Worm (Caenorhabditis elegans) whole organism, L4 larva: Measurements from ENCODE around the gene rfp-1.

ENCODE experiments used
- F26F4.8 ChIP-seq: fragments of 200-800 bp; sonication (Bioruptor generic); conservative IDR thresholded peaks from 2 replicates; pipeline ENCODE4 v1.3.6; 2022; ENCODE audit warnings: missing genetic modification characterization, missing compliant biosample characterization
- F49E8.2 ChIP-seq: sonication (generic microtip); optimal IDR thresholded peaks from 2 replicates; lab custom pipeline; 2016; ENCODE audit warnings: missing compliant biosample characterization, mild to moderate bottlenecking, missing genetic modification characterization, borderline replicate concordance
- R02D3.7 ChIP-seq: fragments of 150-350 bp; sonication (generic microtip); optimal IDR thresholded peaks from 3 replicates; lab custom pipeline; 2014; ENCODE audit warnings: missing biosample characterization, missing genetic modification characterization
- T20F7.1 ChIP-seq: fragments of 200-800 bp; sonication (Bioruptor generic); optimal IDR thresholded peaks from 2 replicates; lab custom pipeline; 2018; ENCODE audit warnings: mild to moderate bottlenecking, missing genetic modification characterization, missing compliant biosample characterization
- Y48G9A.11 ChIP-seq: fragments of 200-800 bp; sonication (Bioruptor generic); IDR thresholded peaks from 2 replicates; pipeline ENCODE4 v1.3.6; 2022; ENCODE audit warnings: missing genetic modification reagents, missing genetic modification characterization, missing compliant biosample characterization
- Y75B8A.6 ChIP-seq: fragments of 200-800 bp; sonication (Bioruptor generic); IDR thresholded peaks from 2 replicates; pipeline ENCODE4 v1.3.6; 2022; ENCODE audit warnings: missing genetic modification reagents, missing genetic modification characterization, missing compliant biosample characterization
- ZK337.2 ChIP-seq: fragments of 200-800 bp; sonication (Bioruptor generic); IDR thresholded peaks from 2 replicates; pipeline ENCODE4 v1.3.6; 2022; ENCODE audit warnings: missing genetic modification reagents, missing genetic modification characterization, missing compliant biosample characterization
- aha-1 ChIP-seq: fragments of 150-350 bp; peaks from one replicate; lab custom pipeline; 2014; ENCODE audit warnings: missing biosample characterization, missing genetic modification characterization
- arid-1 ChIP-seq: fragments of 200-800 bp; sonication (Bioruptor generic); conservative IDR thresholded peaks from 2 replicates; pipeline ENCODE4 v1.3.6; 2022; ENCODE audit warnings: missing genetic modification reagents, missing genetic modification characterization, missing compliant biosample characterization
- ceh-20 ChIP-seq: fragments of 200-800 bp; sonication (Bioruptor generic); IDR thresholded peaks from 2 replicates; pipeline ENCODE4 v1.3.6; 2022; ENCODE audit warnings: missing genetic modification reagents, missing genetic modification characterization, missing compliant biosample characterization
- ceh-44 ChIP-seq: fragments of 200-800 bp; sonication (Bioruptor generic); IDR thresholded peaks from 2 replicates; pipeline ENCODE4 v1.3.6; 2022; ENCODE audit warnings: missing genetic modification reagents, missing genetic modification characterization, missing compliant biosample characterization
- ceh-82 ChIP-seq: sonication (generic microtip); optimal IDR thresholded peaks from 2 replicates; lab custom pipeline; 2017; ENCODE audit warnings: missing biosample characterization, missing genetic modification characterization
- dmd-6 ChIP-seq: fragments of 200-800 bp; sonication (Bioruptor generic); IDR thresholded peaks from 2 replicates; pipeline ENCODE4 v1.3.6; 2022; ENCODE audit warnings: missing genetic modification reagents, missing genetic modification characterization, missing compliant biosample characterization
- dmd-8 ChIP-seq: fragments of 200-800 bp; sonication (Bioruptor generic); IDR thresholded peaks from 2 replicates; pipeline ENCODE4 v1.3.6; 2022; ENCODE audit warnings: missing genetic modification characterization, missing compliant biosample characterization
- dpl-1 ChIP-seq: fragments of 150-350 bp; optimal IDR thresholded peaks from 2 replicates; lab custom pipeline; 2014; ENCODE audit warnings: missing biosample characterization, missing genetic modification reagents, missing genetic modification characterization
- duxl-1 ChIP-seq: sonication (generic microtip); optimal IDR thresholded peaks from 2 replicates; lab custom pipeline; 2016; ENCODE audit warnings: mild to moderate bottlenecking, missing genetic modification characterization, moderate library complexity, missing compliant biosample characterization; ENCODE audit not compliant: poor library complexity
- dve-1 ChIP-seq: sonication (generic microtip); optimal IDR thresholded peaks from 2 replicates; lab custom pipeline; 2017; ENCODE audit warnings: antibody characterized with exemption, mild to moderate bottlenecking, missing genetic modification characterization, missing compliant biosample characterization; ENCODE audit not compliant: insufficient read depth
- hif-1 ChIP-seq, 2 experiments: sonication (generic microtip); optimal IDR thresholded peaks; 2 replicates each; lab custom pipeline; 2016 to 2017; ENCODE audit warnings: missing compliant biosample characterization in 2 of 2, missing genetic modification characterization in 2 of 2, missing genetic modification reagents in 2 of 2, missing genotype in 2 of 2, mild to moderate bottlenecking in 1 of 2
- hlh-11 ChIP-seq: fragments of 200-800 bp; sonication (Bioruptor generic); optimal IDR thresholded peaks from 2 replicates; lab custom pipeline; 2018; ENCODE audit warnings: mild to moderate bottlenecking, missing genetic modification characterization, missing compliant biosample characterization
- hlh-30 ChIP-seq: sonication (generic microtip); optimal IDR thresholded peaks from 2 replicates; lab custom pipeline; 2017; ENCODE audit warnings: antibody characterized with exemption, mild to moderate bottlenecking, missing genetic modification characterization, missing compliant biosample characterization; ENCODE audit not compliant: insufficient read depth
- hmg-1.1 ChIP-seq: fragments of 200-800 bp; sonication (Bioruptor generic); IDR thresholded peaks from 2 replicates; pipeline ENCODE4 v1.3.6; 2022; ENCODE audit warnings: missing genetic modification reagents, missing genetic modification characterization, missing compliant biosample characterization
- lin-1 ChIP-seq: fragments of 200-800 bp; sonication (Bioruptor generic); IDR thresholded peaks from 2 replicates; pipeline ENCODE4 v1.3.6; 2022; ENCODE audit warnings: missing genetic modification reagents, missing genetic modification characterization, missing compliant biosample characterization
- lin-13 ChIP-seq: fragments of 150-350 bp; optimal IDR thresholded peaks from 2 replicates; lab custom pipeline; 2014; ENCODE audit warnings: missing biosample characterization, missing genetic modification reagents, missing genetic modification characterization
- lin-15B ChIP-seq: fragments of 150-350 bp; sonication (generic microtip); optimal IDR thresholded peaks from 3 replicates; lab custom pipeline; 2014; ENCODE audit warnings: missing biosample characterization, missing genetic modification characterization
- lin-38 ChIP-seq: fragments of 200-800 bp; sonication (Bioruptor generic); IDR thresholded peaks from 2 replicates; pipeline ENCODE4 v1.3.6; 2022; ENCODE audit warnings: missing genetic modification reagents, missing genetic modification characterization, missing compliant biosample characterization
- lin-39 ChIP-seq: fragments of 150-350 bp; optimal IDR thresholded peaks from 2 replicates; lab custom pipeline; 2014; ENCODE audit warnings: missing biosample characterization, missing genetic modification reagents, missing genetic modification characterization
- lir-3 ChIP-seq: sonication (generic microtip); optimal IDR thresholded peaks from 2 replicates; lab custom pipeline; 2016; ENCODE audit warnings: mild to moderate bottlenecking, missing genetic modification characterization, missing compliant biosample characterization
- lsy-2 ChIP-seq, 2 experiments: fragments of 150-350 bp in 1 of 2; sonication (generic microtip) in 1 of 2; optimal IDR thresholded peaks; 2 replicates each; lab custom pipeline; 2014 to 2017; ENCODE audit warnings: missing biosample characterization in 2 of 2, missing genetic modification characterization in 2 of 2
- madf-9 ChIP-seq: fragments of 200-800 bp; sonication (Bioruptor generic); conservative IDR thresholded peaks from 2 replicates; pipeline ENCODE4 v1.3.6; 2022; ENCODE audit warnings: missing genetic modification reagents, missing genetic modification characterization, missing compliant biosample characterization
- mep-1 ChIP-seq: fragments of 150-350 bp; sonication (generic microtip); optimal IDR thresholded peaks from 3 replicates; lab custom pipeline; 2014; ENCODE audit warnings: missing biosample characterization, missing genetic modification characterization
- mes-2 ChIP-seq: sonication (generic microtip); optimal IDR thresholded peaks from 2 replicates; lab custom pipeline; 2016; ENCODE audit warnings: missing genotype, mild to moderate bottlenecking, missing genetic modification characterization, missing compliant biosample characterization; ENCODE audit not compliant: poor library complexity, severe bottlenecking
- nhr-102 ChIP-seq: sonication (generic microtip); optimal IDR thresholded peaks from 2 replicates; lab custom pipeline; 2016; ENCODE audit warnings: mild to moderate bottlenecking, missing genetic modification characterization, moderate library complexity, missing compliant biosample characterization
- nhr-11 ChIP-seq: fragments of 150-350 bp; optimal IDR thresholded peaks from 2 replicates; lab custom pipeline; 2014; ENCODE audit warnings: missing biosample characterization, missing genetic modification characterization
- nhr-237 ChIP-seq: sonication (generic microtip); optimal IDR thresholded peaks from 2 replicates; lab custom pipeline; 2017; ENCODE audit warnings: missing biosample characterization, missing genetic modification characterization
- nhr-28 ChIP-seq: fragments of 150-350 bp; optimal IDR thresholded peaks from 2 replicates; lab custom pipeline; 2014; ENCODE audit warnings: missing biosample characterization, missing genetic modification characterization
- nhr-48 ChIP-seq: sonication (generic microtip); optimal IDR thresholded peaks from 2 replicates; lab custom pipeline; 2016; ENCODE audit warnings: mild to moderate bottlenecking, missing genetic modification characterization, missing compliant biosample characterization
- nhr-6 ChIP-seq: fragments of 150-350 bp; optimal IDR thresholded peaks from 2 replicates; lab custom pipeline; 2014; ENCODE audit warnings: missing biosample characterization, missing genetic modification characterization
- nhr-76 ChIP-seq: fragments of 150-350 bp; optimal IDR thresholded peaks from 2 replicates; lab custom pipeline; 2014; ENCODE audit warnings: missing biosample characterization, missing genetic modification characterization
- nhr-77 ChIP-seq: fragments of 150-350 bp; optimal IDR thresholded peaks from 2 replicates; lab custom pipeline; 2014; ENCODE audit warnings: missing biosample characterization, missing genetic modification characterization
- pha-4 ChIP-seq, 2 experiments: fragments of 150-350 bp in 1 of 2; fragments of 200-800 bp in 1 of 2; sonication (Bioruptor generic) in 1 of 2; IDR thresholded peaks in 1 of 2; optimal IDR thresholded peaks in 1 of 2; 2 replicates each; pipeline versions ENCODE4 v1.3.6 to Lab custom; 2014 to 2022; ENCODE audit warnings: missing genetic modification characterization in 2 of 2, missing genetic modification reagents in 2 of 2, missing biosample characterization in 1 of 2, missing compliant biosample characterization in 1 of 2
- rbr-2 ChIP-seq: sonication (generic microtip); optimal IDR thresholded peaks from 2 replicates; lab custom pipeline; 2016; ENCODE audit warnings: missing genotype, missing genetic modification characterization, missing compliant biosample characterization
- skn-1 ChIP-seq: fragments of 150-350 bp; optimal IDR thresholded peaks from 2 replicates; lab custom pipeline; 2014; ENCODE audit warnings: missing biosample characterization, missing genetic modification characterization
- snpc-1.2 ChIP-seq: fragments of 200-800 bp; sonication (Bioruptor generic); IDR thresholded peaks from 2 replicates; pipeline ENCODE4 v1.3.6; 2022; ENCODE audit warnings: missing genetic modification reagents, missing genetic modification characterization, missing compliant biosample characterization
- spr-1 ChIP-seq: sonication (generic microtip); optimal IDR thresholded peaks from 2 replicates; lab custom pipeline; 2016; ENCODE audit warnings: mild to moderate bottlenecking, missing genetic modification characterization, missing compliant biosample characterization
- tra-1 ChIP-seq: fragments of 200-800 bp; sonication (Bioruptor generic); IDR thresholded peaks from 2 replicates; pipeline ENCODE4 v1.3.6; 2022; ENCODE audit warnings: missing genetic modification reagents, missing genetic modification characterization, missing compliant biosample characterization
- unc-130 ChIP-seq: sonication (generic microtip); optimal IDR thresholded peaks from 2 replicates; lab custom pipeline; 2016; ENCODE audit warnings: missing genetic modification reagents, missing genetic modification characterization, missing compliant biosample characterization
- unc-62 ChIP-seq, 3 experiments: fragments of 150-350 bp in 1 of 3; sonication (generic microtip); optimal IDR thresholded peaks in 2 of 3; peaks in 1 of 3; 1 replicate in 1 of 3; 2 replicates in 2 of 3; lab custom pipeline; 2014 to 2017; ENCODE audit warnings: missing biosample characterization in 3 of 3, missing genetic modification characterization in 3 of 3, missing genetic modification reagents in 3 of 3, missing genotype in 1 of 3
- zfp-2 ChIP-seq: sonication (generic microtip); optimal IDR thresholded peaks from 2 replicates; lab custom pipeline; 2016; ENCODE audit warnings: mild to moderate bottlenecking, missing genetic modification characterization, missing compliant biosample characterization
- zip-11 ChIP-seq: fragments of 200-800 bp; sonication (Bioruptor generic); IDR thresholded peaks from 2 replicates; pipeline ENCODE4 v1.3.6; 2022; ENCODE audit warnings: missing genetic modification characterization, missing compliant biosample characterization

rfp-1 gene

DNA sequence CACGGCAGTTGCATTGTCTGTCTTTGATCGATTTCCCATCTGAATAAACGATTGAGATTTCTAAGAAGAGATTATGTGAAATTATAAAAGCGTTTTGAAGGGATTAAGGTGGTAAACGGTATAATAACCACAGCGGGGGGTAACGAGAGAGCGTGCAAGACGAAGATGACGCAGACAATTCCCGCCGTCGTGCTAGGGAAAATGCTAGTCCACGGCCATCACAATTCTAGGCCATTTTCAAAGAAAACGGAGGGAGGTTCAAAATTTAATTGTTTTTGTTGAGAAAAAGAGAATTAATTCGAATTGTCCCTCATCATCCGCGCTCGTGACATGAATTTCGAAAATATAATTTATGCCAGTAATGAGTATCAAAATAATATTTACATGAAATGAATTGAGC is 39.3 kb upstream of the rfp-1 start, which contains the start of gene F10E9.11:
F10E9.11 (minus strand) TSS at position 161 of the 400 bp plus-strand sequence.
- TF ChIP-seq dmd-6 (GFP tag; lab: Robert Waterston, UW) (peak; percentile 68; the same call in 1 of the 2 replicates), dve-1 (tag; lab: Kevin White, UChicago) (peak; percentile 72), ZK337.2 (GFP tag; lab: Robert Waterston, UW) (peak; percentile 83), tra-1 (GFP tag; lab: Robert Waterston, UW) (0 out of 2 replicates have a peak, but pooled peaks have one; percentile 20), mes-2 (tag; lab: Kevin White, UChicago) (peak; percentile 98), ceh-20 (GFP tag; lab: Robert Waterston, UW) (peak; percentile 26; the same call in 1 of the 2 replicates), hlh-11 (tag; lab: Kevin White, UChicago) (no peak), hif-1 (tag; optimal IDR thresholded peaks at IDR 0.05; lab: Kevin White, UChicago) (peak in 1 of 2 experiments; percentile 87), duxl-1 (tag; lab: Kevin White, UChicago) (peak; percentile 57), unc-130 (peak; percentile 96), snpc-1.2 (GFP tag; lab: Robert Waterston, UW) (0 out of 2 replicates have a peak, but pooled peaks have one; percentile 53), dpl-1 (peak; percentile 96), Y75B8A.6 (GFP tag; lab: Robert Waterston, UW) (no peak), mep-1 (tag; lab: Kevin White, UChicago) (peak; percentile 58), F49E8.2 (tag; lab: Kevin White, UChicago) (peak; percentile 22), lin-39 (tag; lab: Kevin White, UChicago) (no peak), F26F4.8 (no peak), zfp-2 (tag; lab: Kevin White, UChicago) (no peak), rbr-2 (tag; lab: Kevin White, UChicago) (peak; percentile 46), ceh-82 (tag; lab: Kevin White, UChicago) (no peak), skn-1 (tag; lab: Kevin White, UChicago) (no peak), zip-11 (GFP tag; lab: Robert Waterston, UW) (no peak), lin-1 (GFP tag; lab: Robert Waterston, UW) (no peak), dmd-8 (GFP tag; lab: Robert Waterston, UW) (no peak), lsy-2 (tag; optimal IDR thresholded peaks at IDR 0.05; lab: Kevin White, UChicago) (peak; percentile 28 to 88), nhr-28 (tag; lab: Kevin White, UChicago) (peak; percentile 4), Y48G9A.11 (GFP tag; lab: Robert Waterston, UW) (peak; percentile 82), nhr-48 (tag; lab: Kevin White, UChicago) (peak; percentile 24), nhr-102 (tag; lab: Kevin White, UChicago) (peak; percentile 13), nhr-237 (tag; lab: Kevin White, UChicago) (no peak), aha-1 (peak; percentile 87), arid-1 (GFP tag; lab: Robert Waterston, UW) (peak; percentile 73; the same call in 1 of the 2 replicates), T20F7.1 (GFP tag; lab: Kevin White, UChicago) (peak; percentile 36), nhr-6 (peak; percentile 65), ceh-44 (GFP tag; lab: Robert Waterston, UW) (peak; percentile 48; the same call in 1 of the 2 replicates), nhr-11 (tag; lab: Kevin White, UChicago) (peak; percentile 18), R02D3.7 (tag; lab: Kevin White, UChicago) (no peak), pha-4 (GFP tag; IDR thresholded peaks at IDR 0.05; lab: Robert Waterston, UW) (no peak), pha-4 (tag; optimal IDR thresholded peaks at IDR 0.05; lab: Kevin White, UChicago) (peak; percentile 18), lir-3 (tag; lab: Kevin White, UChicago) (no peak), nhr-77 (no peak), spr-1 (tag; lab: Kevin White, UChicago) (peak; percentile 55), hmg-1.1 (GFP tag; lab: Robert Waterston, UW) (peak; percentile 63), unc-62 (GFP tag; optimal IDR thresholded peaks at IDR 0.05 in 1 of 2; lab: Kevin White, UChicago) (peak in 1 of 2 experiments; percentile 17), unc-62 (tag; optimal IDR thresholded peaks at IDR 0.05; lab: Kevin White, UChicago) (no peak), lin-38 (GFP tag; lab: Robert Waterston, UW) (peak; percentile 78), madf-9 (GFP tag; lab: Robert Waterston, UW) (peak; percentile 51; the same call in 1 of the 2 replicates), lin-15B (tag; lab: Kevin White, UChicago) (no peak), lin-13 (GFP tag; lab: Kevin White, UChicago) (peak; percentile 22), hlh-30 (tag; lab: Kevin White, UChicago) (peak; percentile 57), nhr-76 (tag; lab: Kevin White, UChicago) (no peak)
